Fruit fly (Drosophila melanogaster): Measurements from ENCODE around the gene CG42759.

DNA sequence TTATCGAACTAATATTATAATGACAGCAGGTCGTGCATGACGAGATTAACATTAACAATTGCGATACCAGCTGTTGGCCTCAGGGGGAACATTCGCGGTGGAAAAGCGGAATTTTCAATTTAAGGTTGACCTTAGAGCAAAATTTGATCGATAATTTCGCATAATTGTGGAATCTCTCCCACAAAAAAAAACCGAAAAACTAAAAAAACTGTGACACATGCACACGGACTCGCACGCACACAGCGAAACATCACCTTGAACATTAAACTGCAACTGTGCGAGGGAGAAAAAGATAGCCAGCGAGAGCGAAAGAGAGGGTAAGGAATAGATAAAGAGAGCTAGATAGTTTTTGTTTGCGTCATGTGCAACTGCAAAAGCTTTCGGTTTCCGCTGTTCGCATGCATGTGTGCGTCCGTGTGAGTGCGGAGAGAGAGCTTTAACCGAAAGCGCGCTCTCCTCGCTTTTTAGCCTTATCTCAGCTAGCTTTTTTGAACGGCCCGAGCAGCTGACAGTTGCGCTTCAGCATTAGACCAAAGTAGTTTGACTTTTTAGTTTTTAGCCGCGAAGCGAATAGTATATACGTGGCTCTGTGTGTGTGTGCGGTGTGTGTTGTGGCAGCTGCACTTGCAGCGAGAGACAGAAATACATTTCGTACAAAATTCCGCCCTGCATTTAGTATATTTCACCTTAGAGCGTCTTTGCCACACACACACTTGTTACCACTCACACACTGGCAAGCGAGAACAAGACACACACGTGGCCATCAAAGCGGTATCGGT, 49.4 kb upstream of the CG42759 start:
- TF ChIP-seq CG8478 (optimal IDR thresholded peaks at IDR 0.05): no peak
- no peak for TF ChIP-seq pan (optimal IDR thresholded peaks at IDR 0.05)
- TF ChIP-seq psq (optimal IDR thresholded peaks at IDR 0.05): no peak

All from whole organism.